Fruit fly (Drosophila melanogaster) whole organism, adult: ENCODE measurements around the gene Actn.

Source experiments
- CG11617 ChIP-seq: fragments of 200-800 bp; sonication (Bioruptor generic); optimal IDR thresholded peaks from 2 replicates; lab custom pipeline; 2017; ENCODE audit warnings: mild to moderate bottlenecking, missing biosample characterization, missing genetic modification reagents, missing genetic modification characterization
- CG12768 ChIP-seq: fragments of 200-800 bp; sonication (Bioruptor generic); optimal IDR thresholded peaks from 2 replicates; lab custom pipeline; 2017; ENCODE audit warnings: missing biosample characterization, missing genetic modification characterization, mild to moderate bottlenecking, moderate library complexity, missing genetic modification reagents
- Mnt ChIP-seq: fragments of 200-800 bp; sonication (Bioruptor generic); optimal IDR thresholded peaks from 2 replicates; lab custom pipeline; 2016; ENCODE audit warnings: missing biosample characterization, mild to moderate bottlenecking, missing genetic modification characterization
- bab1 ChIP-seq: fragments of 200-800 bp; sonication (Bioruptor generic); optimal IDR thresholded peaks from 3 replicates; lab custom pipeline; 2019; ENCODE audit warnings: missing biosample characterization, mild to moderate bottlenecking, missing genetic modification characterization, moderate library complexity
- cic ChIP-seq: fragments of 200-800 bp; sonication (Bioruptor generic); optimal IDR thresholded peaks from 2 replicates; lab custom pipeline; 2017; ENCODE audit warnings: missing biosample characterization, mild to moderate bottlenecking, missing genetic modification characterization, moderate library complexity
- kay ChIP-seq: fragments of 200-800 bp; sonication (Bioruptor generic); peaks from one replicate; lab custom pipeline; 2016; ENCODE audit warnings: missing biosample characterization, missing genetic modification characterization, borderline replicate concordance
- ovo ChIP-seq: fragments of 200-800 bp; sonication (Bioruptor generic); optimal IDR thresholded peaks from 2 replicates; lab custom pipeline; 2016; ENCODE audit warnings: missing biosample characterization, missing genetic modification characterization

DNA sequence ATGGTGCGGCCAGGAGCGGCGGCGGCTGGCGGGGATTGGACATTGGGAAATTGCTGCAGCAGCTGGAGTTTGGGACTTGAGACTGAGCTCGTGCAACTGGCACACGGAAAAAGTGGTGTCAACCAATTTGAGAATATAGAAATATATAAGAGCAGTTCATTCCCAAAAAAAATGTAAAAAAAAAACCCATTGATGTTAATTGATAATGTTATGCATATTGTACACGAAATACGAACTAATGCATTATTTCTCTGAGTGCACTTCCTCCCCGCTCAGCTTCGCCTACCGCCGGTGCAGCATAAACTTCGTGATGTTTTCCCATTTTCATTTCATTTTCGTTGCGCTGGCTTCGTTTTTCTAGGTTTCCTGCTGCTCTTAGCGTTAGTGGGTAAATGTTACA is 62.4 kb downstream of the Actn start:
- no peak for TF ChIP-seq bab1
- TF ChIP-seq Mnt (GFP tag; lab: Kevin White, UChicago), result no peak
- TF ChIP-seq cic (GFP tag; lab: Kevin White, UChicago), result no peak
- TF ChIP-seq CG12768, result no peak
- TF ChIP-seq kay (GFP tag; lab: Kevin White, UChicago), result no peak
- TF ChIP-seq ovo (GFP tag; lab: Kevin White, UChicago), result no peak
- TF ChIP-seq CG11617 (GFP tag; lab: Kevin White, UChicago), result no peak
